Fruit fly (Drosophila melanogaster) whole organism, embryonic: ENCODE data around the gene ND-B16.6.

Experiments used
- Adf1 ChIP-seq: fragments of 200-800 bp; sonication (Bioruptor generic); IDR thresholded peaks from 2 replicates; pipeline ENCODE4 v1.3.6; 2022; ENCODE audit warnings: missing biosample characterization, missing genetic modification characterization
- Atf-2 ChIP-seq: fragments of 200-800 bp; sonication (Bioruptor generic); optimal IDR thresholded peaks from 2 replicates; lab custom pipeline; 2016; ENCODE audit warnings: missing biosample characterization, missing genetic modification characterization
- Awh ChIP-seq: fragments of 200-800 bp; sonication (Bioruptor generic); IDR thresholded peaks from 2 replicates; pipeline ENCODE4, ENCODE4 v1.3.6; 2022; ENCODE audit warnings: missing biosample characterization, missing genetic modification characterization
- CG10462 ChIP-seq: fragments of 200-800 bp; sonication (Bioruptor generic); optimal IDR thresholded peaks from 2 replicates; lab custom pipeline; 2016; ENCODE audit warnings: missing biosample characterization, missing genetic modification characterization
- CG11696 ChIP-seq: fragments of 200-800 bp; sonication (Bioruptor generic); IDR thresholded peaks from 2 replicates; pipeline ENCODE4 v1.3.6; 2022; ENCODE audit warnings: missing biosample characterization, missing genetic modification characterization
- CG12299 ChIP-seq: fragments of 200-800 bp; sonication (Bioruptor generic); optimal IDR thresholded peaks from 2 replicates; lab custom pipeline; 2018; ENCODE audit warnings: missing biosample characterization, mild to moderate bottlenecking, missing genetic modification characterization
- CG12769 ChIP-seq: fragments of 200-800 bp; sonication (Bioruptor generic); optimal IDR thresholded peaks from 2 replicates; lab custom pipeline; 2019; ENCODE audit warnings: missing biosample characterization, mild to moderate bottlenecking, missing genetic modification characterization, moderate library complexity
- CG13624 ChIP-seq: fragments of 200-800 bp; sonication (Bioruptor generic); optimal IDR thresholded peaks from 2 replicates; lab custom pipeline; 2016; ENCODE audit warnings: missing biosample characterization, missing genetic modification characterization
- CG13775 ChIP-seq: fragments of 200-800 bp; sonication (Bioruptor generic); optimal IDR thresholded peaks from 3 replicates; lab custom pipeline; 2017; ENCODE audit warnings: missing biosample characterization, mild to moderate bottlenecking, missing genetic modification characterization
- CG14710 ChIP-seq: fragments of 200-800 bp; sonication (Bioruptor generic); optimal IDR thresholded peaks from 3 replicates; lab custom pipeline; 2019; ENCODE audit warnings: missing biosample characterization, mild to moderate bottlenecking, missing genetic modification characterization, moderate library complexity
- CG15011 ChIP-seq: fragments of 200-800 bp; sonication (Bioruptor generic); optimal IDR thresholded peaks from 3 replicates; lab custom pipeline; 2018; ENCODE audit warnings: missing biosample characterization, mild to moderate bottlenecking, missing genetic modification characterization
- CG1529 ChIP-seq: fragments of 200-800 bp; sonication (Bioruptor generic); optimal IDR thresholded peaks from 3 replicates; lab custom pipeline; 2018; ENCODE audit warnings: missing biosample characterization, missing genetic modification characterization
- CG1602 ChIP-seq: fragments of 200-800 bp; sonication (Bioruptor generic); optimal IDR thresholded peaks from 3 replicates; lab custom pipeline; 2016; ENCODE audit warnings: missing biosample characterization, missing genetic modification characterization
- CG1603 ChIP-seq: fragments of 200-800 bp; sonication (Bioruptor generic); optimal IDR thresholded peaks from 2 replicates; lab custom pipeline; 2019; ENCODE audit warnings: missing biosample characterization, mild to moderate bottlenecking, missing genetic modification characterization, moderate library complexity
- CG17186 ChIP-seq: fragments of 200-800 bp; sonication (Bioruptor generic); optimal IDR thresholded peaks from 3 replicates; lab custom pipeline; 2017; ENCODE audit warnings: missing biosample characterization, missing genetic modification reagents, missing genetic modification characterization
- CG17385 ChIP-seq: fragments of 200-800 bp; sonication (Bioruptor generic); optimal IDR thresholded peaks from 3 replicates; lab custom pipeline; 2018; ENCODE audit warnings: missing biosample characterization, mild to moderate bottlenecking, missing genetic modification characterization
- CG18262 ChIP-seq: fragments of 200-800 bp; optimal IDR thresholded peaks from 3 replicates; lab custom pipeline; 2019; ENCODE audit warnings: missing biosample characterization, mild to moderate bottlenecking, missing genetic modification characterization, moderate library complexity
- CG2875 ChIP-seq: fragments of 200-800 bp; sonication (Bioruptor generic); optimal IDR thresholded peaks from 2 replicates; lab custom pipeline; 2017; ENCODE audit warnings: missing biosample characterization, mild to moderate bottlenecking, missing genetic modification characterization, missing genetic modification reagents
- CG30431 ChIP-seq: fragments of 200-800 bp; sonication (Bioruptor generic); optimal IDR thresholded peaks from 2 replicates; lab custom pipeline; 2017; ENCODE audit warnings: missing biosample characterization, missing genetic modification characterization
- CG4360 ChIP-seq: fragments of 200-800 bp; sonication (Bioruptor generic); IDR thresholded peaks from 2 replicates; pipeline ENCODE4 v1.3.6; 2022; ENCODE audit warnings: missing biosample characterization, missing genetic modification characterization
- CG43689 ChIP-seq: fragments of 200-800 bp; sonication (Bioruptor generic); IDR thresholded peaks from 2 replicates; pipeline ENCODE4 v1.3.6; 2022; ENCODE audit warnings: missing biosample characterization, missing genetic modification characterization
- CG6765 ChIP-seq: fragments of 200-800 bp; sonication (Bioruptor generic); optimal IDR thresholded peaks from 3 replicates; lab custom pipeline; 2017; ENCODE audit warnings: missing biosample characterization, mild to moderate bottlenecking, missing genetic modification characterization
- CG8359 ChIP-seq: fragments of 200-800 bp; sonication (Bioruptor generic); optimal IDR thresholded peaks from 2 replicates; lab custom pipeline; 2017; ENCODE audit warnings: missing biosample characterization, mild to moderate bottlenecking, missing genetic modification characterization, borderline replicate concordance
- CG8924 ChIP-seq: fragments of 200-800 bp; optimal IDR thresholded peaks from 3 replicates; lab custom pipeline; 2019; ENCODE audit warnings: missing biosample characterization, mild to moderate bottlenecking, missing genetic modification characterization, moderate library complexity
- CrebB ChIP-seq: fragments of 200-800 bp; sonication (Bioruptor generic); optimal IDR thresholded peaks from 3 replicates; lab custom pipeline; 2018; ENCODE audit warnings: missing biosample characterization, mild to moderate bottlenecking, missing genetic modification characterization
- Dbx ChIP-seq: fragments of 200-800 bp; sonication (Bioruptor generic); IDR thresholded peaks from 3 replicates; pipeline ENCODE4 v1.3.6; 2022; ENCODE audit warnings: missing biosample characterization, missing genetic modification characterization
- Dll ChIP-seq: fragments of 200-800 bp; sonication (Bioruptor generic); IDR thresholded peaks from 4 replicates; pipeline ENCODE4 v1.3.6; 2022; ENCODE audit warnings: missing biosample characterization, missing genetic modification characterization; ENCODE audit not compliant: partially characterized antibody
- Drgx ChIP-seq: fragments of 200-800 bp; sonication (Bioruptor generic); IDR thresholded peaks from 2 replicates; pipeline ENCODE4 v1.3.6; 2022; ENCODE audit warnings: missing biosample characterization, missing genetic modification characterization
- Fer1 ChIP-seq: fragments of 200-800 bp; sonication (Bioruptor generic); optimal IDR thresholded peaks from 2 replicates; lab custom pipeline; 2017; ENCODE audit warnings: missing biosample characterization, mild to moderate bottlenecking, missing genetic modification characterization
- Fer2 ChIP-seq: fragments of 200-800 bp; sonication (Bioruptor generic); optimal IDR thresholded peaks from 2 replicates; lab custom pipeline; 2018; ENCODE audit warnings: missing biosample characterization, mild to moderate bottlenecking, missing genetic modification characterization, moderate library complexity
- HLH3B ChIP-seq: fragments of 200-800 bp; sonication (Bioruptor generic); IDR thresholded peaks from 2 replicates; pipeline ENCODE4 v1.3.6; 2022; ENCODE audit warnings: missing biosample characterization, missing genetic modification characterization
- Meics ChIP-seq: fragments of 200-800 bp; sonication (Bioruptor generic); optimal IDR thresholded peaks from 2 replicates; lab custom pipeline; 2017; ENCODE audit warnings: missing biosample characterization, mild to moderate bottlenecking, missing genetic modification characterization
- Pdp1 ChIP-seq, 2 experiments: fragments of 200-800 bp; sonication (Bioruptor generic); optimal IDR thresholded peaks; 3 replicates each; lab custom pipeline; 2016; ENCODE audit warnings: missing biosample characterization in 2 of 2, missing genetic modification characterization in 2 of 2, mild to moderate bottlenecking in 1 of 2, moderate library complexity in 1 of 2
- Spps ChIP-seq: fragments of 200-800 bp; sonication (Bioruptor generic); optimal IDR thresholded peaks from 2 replicates; lab custom pipeline; 2018; ENCODE audit warnings: missing biosample characterization, mild to moderate bottlenecking, missing genetic modification characterization
- Sry-β ChIP-seq: fragments of 200-800 bp; sonication (Bioruptor generic); optimal IDR thresholded peaks from 2 replicates; lab custom pipeline; 2018; ENCODE audit warnings: missing biosample characterization, mild to moderate bottlenecking, missing genetic modification characterization, moderate library complexity
- Ssrp ChIP-seq: fragments of 200-800 bp; sonication (Bioruptor generic); optimal IDR thresholded peaks from 2 replicates; lab custom pipeline; 2018; ENCODE audit warnings: missing biosample characterization, mild to moderate bottlenecking, missing genetic modification characterization, moderate library complexity
- Tbp ChIP-seq: fragments of >200 bp; optimal IDR thresholded peaks from 2 replicates; lab custom pipeline; 2018; ENCODE audit warnings: missing biosample characterization, missing genetic modification characterization
- Usf ChIP-seq: fragments of 200-800 bp; sonication (Bioruptor generic); optimal IDR thresholded peaks from 2 replicates; lab custom pipeline; 2017; ENCODE audit warnings: missing genotype, missing biosample characterization, missing genetic modification characterization
- Xbp1 ChIP-seq: fragments of 200-800 bp; sonication (Bioruptor generic); optimal IDR thresholded peaks from 3 replicates; lab custom pipeline; 2016; ENCODE audit warnings: missing biosample characterization, mild to moderate bottlenecking, missing genetic modification characterization
- ap ChIP-seq: fragments of 200-800 bp; sonication (Bioruptor generic); IDR thresholded peaks from 2 replicates; pipeline ENCODE4 v1.3.6; 2022; ENCODE audit warnings: missing biosample characterization, missing genetic modification characterization
- bbx ChIP-seq: fragments of 200-800 bp; sonication (Bioruptor generic); IDR thresholded peaks from 2 replicates; pipeline ENCODE4 v1.3.6; 2022; ENCODE audit warnings: missing biosample characterization, missing genetic modification characterization; ENCODE audit not compliant: partially characterized antibody
- bigmax ChIP-seq: fragments of 200-800 bp; sonication (Bioruptor generic); optimal IDR thresholded peaks from 2 replicates; lab custom pipeline; 2018; ENCODE audit warnings: missing biosample characterization, mild to moderate bottlenecking, missing genetic modification characterization
- danr ChIP-seq: fragments of 200-800 bp; sonication (Bioruptor generic); IDR thresholded peaks from 2 replicates; pipeline ENCODE4 v1.3.6; 2022; ENCODE audit warnings: missing biosample characterization, missing genetic modification characterization
- nmo ChIP-seq: fragments of 200-800 bp; sonication (Bioruptor generic); optimal IDR thresholded peaks from 2 replicates; lab custom pipeline; 2018; ENCODE audit warnings: missing biosample characterization, mild to moderate bottlenecking, missing genetic modification characterization, moderate library complexity
- sima ChIP-seq: fragments of 200-800 bp; sonication (Bioruptor generic); optimal IDR thresholded peaks from 2 replicates; lab custom pipeline; 2016; ENCODE audit warnings: missing biosample characterization, missing genetic modification characterization
- sna ChIP-seq: fragments of 200-800 bp; sonication (Bioruptor generic); IDR thresholded peaks from 2 replicates; pipeline ENCODE4 v1.3.6; 2022; ENCODE audit warnings: missing biosample characterization, missing genetic modification characterization; ENCODE audit not compliant: partially characterized antibody
- vvl ChIP-seq: fragments of 200-800 bp; sonication (Bioruptor generic); IDR thresholded peaks from 2 replicates; pipeline ENCODE4 v1.3.6; 2022; ENCODE audit warnings: missing biosample characterization, missing genetic modification characterization
- wdn ChIP-seq: fragments of 200-800 bp; sonication (Bioruptor generic); IDR thresholded peaks from 2 replicates; pipeline ENCODE4 v1.3.6; 2022; ENCODE audit warnings: missing biosample characterization, missing genetic modification characterization
- zfh1 ChIP-seq: fragments of 200-800 bp; sonication (Bioruptor generic); IDR thresholded peaks from 3 replicates; pipeline ENCODE4 v1.3.6; 2022; ENCODE audit warnings: missing biosample characterization, missing genetic modification characterization

The ND-B16.6 gene

dm6 chrX:6316858-6317474 lies 33.2 kb downstream of the ND-B16.6 start (continued):
- TF ChIP-seq Fer2 (tag; lab: Kevin White, UChicago) (peak; percentile 33), Meics (GFP tag; lab: Kevin White, UChicago) (peak; percentile 80), CG10462 (GFP tag; lab: Kevin White, UChicago) (no peak), CG1529 (GFP tag; lab: Kevin White, UChicago) (peak; percentile 0), CG30431 (GFP tag; lab: Kevin White, UChicago) (no peak), HLH3B (peak; percentile 74), wdn (GFP tag; lab: Robert Waterston, UW) (peak; percentile 66), CG1603 (peak; percentile 69), Fer1 (GFP tag; lab: Kevin White, UChicago) (peak; percentile 89), Dll (GFP tag; lab: Robert Waterston, UW) (no peak), CG4360 (GFP tag; lab: Robert Waterston, UW) (no peak), CG8924 (tag; lab: Kevin White, UChicago) (peak; percentile 46), bigmax (no peak), CG18262 (tag; lab: Kevin White, UChicago) (peak; percentile 35), sna (no peak), CG1602 (no peak), CG43689 (GFP tag; lab: Robert Waterston, UW) (0 out of 2 replicates have a peak, but pooled peaks have one; percentile 24), Pdp1 (GFP tag; optimal IDR thresholded peaks at IDR 0.05; lab: Kevin White, UChicago) (peak in 1 of 2 experiments; percentile 25), ap (GFP tag; lab: Robert Waterston, UW) (peak; percentile 51), CG2875 (no peak), CG12299 (tag; lab: Kevin White, UChicago) (peak; percentile 35), CG15011 (peak; percentile 50), Ssrp (tag; lab: Kevin White, UChicago) (no peak), zfh1 (GFP tag; lab: Robert Waterston, UW) (peak; percentile 64; the same call in 2 of the 3 replicates), Xbp1 (GFP tag; lab: Kevin White, UChicago) (peak; percentile 38), Usf (GFP tag; lab: Kevin White, UChicago) (no peak), vvl (GFP tag; lab: Robert Waterston, UW) (peak; percentile 83), danr (GFP tag; lab: Robert Waterston, UW) (peak; percentile 34; the same call in 1 of the 2 replicates), Tbp (GFP tag; lab: Kevin White, UChicago) (no peak), CrebB (peak; percentile 20), Drgx (GFP tag; lab: Robert Waterston, UW) (peak; percentile 42; the same call in 1 of the 2 replicates), CG8359 (GFP tag; lab: Kevin White, UChicago) (no peak), CG12769 (peak; percentile 83), bbx (GFP tag; lab: Robert Waterston, UW) (no peak), sima (GFP tag; lab: Kevin White, UChicago) (no peak), Dbx (GFP tag; lab: Robert Waterston, UW) (peak; percentile 73), CG13624 (GFP tag; lab: Kevin White, UChicago) (peak; percentile 34), CG13775 (peak; percentile 41), CG17385 (GFP tag; lab: Kevin White, UChicago) (peak; percentile 67), nmo (GFP tag; lab: Kevin White, UChicago) (peak; percentile 43), CG11696 (peak; percentile 72), CG14710 (peak; percentile 13), Sry-β (GFP tag; lab: Kevin White, UChicago) (no peak), Spps (no peak), CG6765 (GFP tag; lab: Kevin White, UChicago) (peak; percentile 66), Awh (GFP tag; lab: Robert Waterston, UW) (peak; percentile 50; the same call in 1 of the 2 replicates), Atf-2 (GFP tag; lab: Kevin White, UChicago) (no peak), CG17186 (no peak), Adf1 (peak; percentile 18; the same call in 1 of the 2 replicates)
